Worm (Caenorhabditis elegans): ENCODE data around the gene fbxa-141.

fbxa-141 gene

DNA sequence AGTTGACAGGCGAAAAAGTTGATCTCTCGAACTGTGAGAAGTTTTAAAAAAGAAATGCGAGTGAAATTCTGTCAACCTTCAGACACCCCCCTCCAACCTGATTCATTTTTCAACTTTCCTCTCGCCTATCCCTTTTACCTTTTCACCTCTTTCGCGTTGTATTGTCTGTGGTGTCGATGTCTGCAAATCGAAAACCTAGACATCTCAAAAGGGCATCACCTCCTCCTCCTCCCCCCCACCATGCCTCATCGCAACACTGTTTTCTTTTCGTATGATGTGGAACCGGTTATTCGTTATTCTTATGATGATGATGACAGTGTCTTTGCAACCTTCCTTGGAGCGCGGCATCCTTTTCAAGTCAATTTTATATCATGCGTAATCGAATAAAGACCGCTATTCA lies 4.7 kb downstream of the fbxa-141 start (continued):
- TF ChIP-seq zag-1 (tag; optimal IDR thresholded peaks at IDR 0.05) (no peak), skn-1 (tag; optimal IDR thresholded peaks at IDR 0.05) (no peak), fkh-10 (GFP tag; optimal IDR thresholded peaks at IDR 0.05) (no peak), zfp-3 (GFP tag; conservative IDR thresholded peaks at IDR 0.05) (no peak), tag-97 (GFP tag; IDR thresholded peaks at IDR 0.05) (no peak), ztf-11 (tag; optimal IDR thresholded peaks at IDR 0.05) (no peak), nhr-48 (tag; optimal IDR thresholded peaks at IDR 0.05) (peak; percentile 38), ceh-82 (tag; optimal IDR thresholded peaks at IDR 0.05) (no peak), T20F7.1 (GFP tag; optimal IDR thresholded peaks at IDR 0.05) (no peak), lin-1 (GFP tag; IDR thresholded peaks at IDR 0.05) (no peak), Y5F2A.4 (GFP tag; optimal IDR thresholded peaks at IDR 0.05) (no peak), mep-1 (tag; optimal IDR thresholded peaks at IDR 0.05) (no peak), rbr-2 (tag; optimal IDR thresholded peaks at IDR 0.05) (no peak), gei-8 (GFP tag; optimal IDR thresholded peaks at IDR 0.05) (no peak), daf-16 (GFP tag; optimal IDR thresholded peaks at IDR 0.05) (no peak), daf-16 (tag; optimal IDR thresholded peaks at IDR 0.05) (no peak), mdl-1 (tag; optimal IDR thresholded peaks at IDR 0.05) (peak in 1 of 2 experiments; percentile 43), unc-130 (GFP tag; optimal IDR thresholded peaks at IDR 0.05) (no peak), nhr-102 (tag; optimal IDR thresholded peaks at IDR 0.05) (no peak), F49E8.2 (tag; optimal IDR thresholded peaks at IDR 0.05; ENCODE audit: borderline replicate concordance) (no peak), ceh-44 (GFP tag; IDR thresholded peaks at IDR 0.05) (no peak), saeg-2 (GFP tag; IDR thresholded peaks at IDR 0.05) (no peak), hlh-30 (tag; optimal IDR thresholded peaks at IDR 0.05; ENCODE audit: insufficient read depth) (peak; percentile 37), snpc-4 (tag; optimal IDR thresholded peaks at IDR 0.05) (no peak), Y48G9A.11 (GFP tag; IDR thresholded peaks at IDR 0.05) (no peak), pqm-1 (tag; optimal IDR thresholded peaks at IDR 0.05) (no peak), daf-8 (GFP tag; IDR thresholded peaks at IDR 0.05) (no peak), lin-38 (GFP tag; IDR thresholded peaks at IDR 0.05) (no peak), madf-5 (GFP tag; IDR thresholded peaks at IDR 0.05) (no peak), lin-13 (GFP tag; optimal IDR thresholded peaks at IDR 0.05) (no peak), snpc-1.2 (GFP tag; IDR thresholded peaks at IDR 0.05) (no peak), ceh-28 (tag; optimal IDR thresholded peaks at IDR 0.05) (no peak), mxl-2 (GFP tag; conservative IDR thresholded peaks at IDR 0.05) (no peak), R02D3.7 (tag; optimal IDR thresholded peaks at IDR 0.05) (no peak), egl-27 (tag; optimal IDR thresholded peaks at IDR 0.05) (no peak), F10B5.3 (tag; optimal IDR thresholded peaks at IDR 0.05) (no peak), unc-62 (GFP tag; optimal IDR thresholded peaks at IDR 0.05 in 1 of 2) (peak in 1 of 2 experiments; percentile 8), unc-62 (tag; optimal IDR thresholded peaks at IDR 0.05) (no peak), attf-4 (tag; optimal IDR thresholded peaks at IDR 0.05) (no peak), aha-1 (tag) (peak; percentile 90), php-3 (GFP tag; IDR thresholded peaks at IDR 0.05) (no peak), lin-29 (GFP tag; IDR thresholded peaks at IDR 0.05) (no peak), nhr-41 (GFP tag; IDR thresholded peaks at IDR 0.05) (no peak), zip-2 (tag; optimal IDR thresholded peaks at IDR 0.05) (no peak), nhr-42 (GFP tag; IDR thresholded peaks at IDR 0.05) (no peak), hif-1 (tag; optimal IDR thresholded peaks at IDR 0.05) (no peak), ZK337.2 (GFP tag; IDR thresholded peaks at IDR 0.05) (no peak), nhr-77 (tag; optimal IDR thresholded peaks at IDR 0.05) (no peak), zfp-2 (tag; optimal IDR thresholded peaks at IDR 0.05) (no peak), Y75B8A.6 (GFP tag; IDR thresholded peaks at IDR 0.05) (no peak), ces-1 (GFP tag; optimal IDR thresholded peaks at IDR 0.05) (no peak), mxl-3 (GFP tag; optimal IDR thresholded peaks at IDR 0.05) (peak; percentile 73), tra-1 (GFP tag; IDR thresholded peaks at IDR 0.05) (0 out of 2 replicates have a peak, but pooled peaks have one; percentile 40), D1046.2 (GFP tag; IDR thresholded peaks at IDR 0.05) (no peak)

Measured in whole organism, L4 larva.